Worm (Caenorhabditis elegans): ENCODE results near the gene nhr-110.
"Not testable (repeated sequence)": the region's sequence is repeated elsewhere in the genome, so short reads cannot be mapped to it uniquely, and the experiment has no call there.

ce11 chrV:1599088-1599487 is 25.2 kb downstream of the nhr-110 start:
- 0 out of 2 replicates have a peak, but pooled peaks have one; percentile 24 for TF ChIP-seq hmg-20 (GFP tag; IDR thresholded peaks at IDR 0.05)
- TF ChIP-seq nhr-27 (tag; optimal IDR thresholded peaks at IDR 0.05); ztf-6 (GFP tag; IDR thresholded peaks at IDR 0.05); bed-2 (GFP tag; IDR thresholded peaks at IDR 0.05); ceh-40 (GFP tag; IDR thresholded peaks at IDR 0.05); T26A5.8 (tag; optimal IDR thresholded peaks at IDR 0.05); F49E8.2 (tag; optimal IDR thresholded peaks at IDR 0.05; ENCODE audit: insufficient read depth); nhr-120 (GFP tag; IDR thresholded peaks at IDR 0.05); Y67H2A.10 (GFP tag; conservative IDR thresholded peaks at IDR 0.05): not testable (repeated sequence)
